Worm (Caenorhabditis elegans): ENCODE measurements around the gene C44B7.7.

Gene C44B7.7

ce11 chrII:6833781-6834339, 46.1 kb downstream of the C44B7.7 start (continued):
- TF ChIP-seq Y75B8A.6 (GFP tag; IDR thresholded peaks at IDR 0.05) (no peak), nhr-77 (tag; optimal IDR thresholded peaks at IDR 0.05) (no peak)

ce11 chrII:6832695-6833389, 47.1 kb downstream of the C44B7.7 start:
- TF ChIP-seq D1046.2 (GFP tag; IDR thresholded peaks at IDR 0.05), result no peak
- no peak for TF ChIP-seq php-3 (GFP tag; IDR thresholded peaks at IDR 0.05)
- no peak for TF ChIP-seq ztf-7 (tag; optimal IDR thresholded peaks at IDR 0.05)
- TF ChIP-seq hlh-30 (tag; optimal IDR thresholded peaks at IDR 0.05; ENCODE audit: insufficient read depth), result peak; percentile 19
- peak; percentile 7 for TF ChIP-seq mxl-3 (GFP tag; optimal IDR thresholded peaks at IDR 0.05)
- no peak for TF ChIP-seq madf-9 (GFP tag; conservative IDR thresholded peaks at IDR 0.05)
- no peak for TF ChIP-seq nhr-10 (tag; optimal IDR thresholded peaks at IDR 0.05)
- peak in 1 of 2 experiments; percentile 8 for TF ChIP-seq mdl-1 (tag; optimal IDR thresholded peaks at IDR 0.05)
- TF ChIP-seq hlh-11 (tag; optimal IDR thresholded peaks at IDR 0.05), result peak; percentile 23
- TF ChIP-seq ztf-11 (tag; optimal IDR thresholded peaks at IDR 0.05), result no peak
- TF ChIP-seq lin-29 (GFP tag; IDR thresholded peaks at IDR 0.05), result no peak
- no peak for TF ChIP-seq gei-8 (GFP tag; optimal IDR thresholded peaks at IDR 0.05)
- TF ChIP-seq attf-4 (tag; optimal IDR thresholded peaks at IDR 0.05), result no peak
- no peak for TF ChIP-seq T20F7.1 (GFP tag; optimal IDR thresholded peaks at IDR 0.05)
- TF ChIP-seq unc-62 (GFP tag; optimal IDR thresholded peaks at IDR 0.05 in 1 of 2), result peak in 1 of 2 experiments; percentile 76
- TF ChIP-seq unc-62 (tag; optimal IDR thresholded peaks at IDR 0.05), result no peak
- no peak for TF ChIP-seq nhr-28 (tag; optimal IDR thresholded peaks at IDR 0.05)
- no peak for TF ChIP-seq lin-13 (GFP tag; optimal IDR thresholded peaks at IDR 0.05)
- TF ChIP-seq nhr-25 (tag; optimal IDR thresholded peaks at IDR 0.05; ENCODE audit: borderline replicate concordance, insufficient read depth), result no peak
- 0 out of 2 replicates have a peak, but pooled peaks have one; percentile 12 for TF ChIP-seq hmg-1.1 (GFP tag; IDR thresholded peaks at IDR 0.05)
- TF ChIP-seq cey-2 (tag; optimal IDR thresholded peaks at IDR 0.05; ENCODE audit: borderline replicate concordance, insufficient read depth), result no peak
- peak; percentile 55 for TF ChIP-seq aha-1 (tag)
- TF ChIP-seq snpc-4 (tag; optimal IDR thresholded peaks at IDR 0.05), result no peak
- TF ChIP-seq dpl-1 (GFP tag; optimal IDR thresholded peaks at IDR 0.05), result no peak
- no peak for TF ChIP-seq daf-12 (tag; optimal IDR thresholded peaks at IDR 0.05)
- TF ChIP-seq egl-43 (GFP tag; IDR thresholded peaks at IDR 0.05), result no peak
- TF ChIP-seq saeg-2 (GFP tag; IDR thresholded peaks at IDR 0.05), result no peak
- TF ChIP-seq lin-1 (GFP tag; IDR thresholded peaks at IDR 0.05), result no peak
- no peak for TF ChIP-seq ceh-32 (tag; optimal IDR thresholded peaks at IDR 0.05; ENCODE audit: poor library complexity)
- TF ChIP-seq daf-16 (GFP tag; optimal IDR thresholded peaks at IDR 0.05), result peak in 1 of 2 experiments; percentile 17
- no peak for TF ChIP-seq daf-16 (tag; optimal IDR thresholded peaks at IDR 0.05)
- no peak for TF ChIP-seq fkh-10 (GFP tag; optimal IDR thresholded peaks at IDR 0.05)
- no peak for TF ChIP-seq mxl-2 (GFP tag; conservative IDR thresholded peaks at IDR 0.05)
- TF ChIP-seq lin-39 (tag; optimal IDR thresholded peaks at IDR 0.05), result no peak
- no peak for TF ChIP-seq pqm-1 (tag; optimal IDR thresholded peaks at IDR 0.05)
- no peak for TF ChIP-seq Y5F2A.4 (GFP tag; optimal IDR thresholded peaks at IDR 0.05)
- TF ChIP-seq ceh-82 (tag; optimal IDR thresholded peaks at IDR 0.05), result no peak
- TF ChIP-seq R02D3.7 (tag; optimal IDR thresholded peaks at IDR 0.05), result no peak
- TF ChIP-seq unc-39 (tag; optimal IDR thresholded peaks at IDR 0.05), result no peak
- peak; percentile 34; the same call in 1 of the 2 replicates for TF ChIP-seq set-16 (GFP tag; IDR thresholded peaks at IDR 0.05)
